Fruit fly (Drosophila melanogaster) whole organism, wandering third instar larva: ENCODE results near the gene nkt.

Experiments
- Dif ChIP-seq: fragments of 200-275, 200-300 bp; sonication (Bioruptor generic); optimal IDR thresholded peaks from 2 replicates; lab custom pipeline; 2018; ENCODE audit warnings: missing biosample characterization, missing genetic modification characterization; ENCODE audit not compliant: partially characterized antibody
- HLH106 ChIP-seq: fragments of 200-800 bp; optimal IDR thresholded peaks from 3 replicates; lab custom pipeline; 2019; ENCODE audit warnings: missing biosample characterization, mild to moderate bottlenecking, missing genetic modification characterization, moderate library complexity
- Hr83 ChIP-seq: fragments of 200-300 bp; sonication (Bioruptor generic); optimal IDR thresholded peaks from 2 replicates; lab custom pipeline; 2016; ENCODE audit warnings: missing biosample characterization, mild to moderate bottlenecking, missing genetic modification characterization, moderate library complexity; ENCODE audit not compliant: poor library complexity, severe bottlenecking
- Myc ChIP-seq: fragments of >200 bp; optimal IDR thresholded peaks from 2 replicates; lab custom pipeline; 2017
- foxo ChIP-seq, 2 experiments: fragments of 200-800 bp; sonication (Bioruptor generic); optimal IDR thresholded peaks; 2 replicates in 1 of 2; 3 replicates in 1 of 2; lab custom pipeline; 2016 to 2017; ENCODE audit warnings: missing biosample characterization in 2 of 2, missing genetic modification characterization in 2 of 2
- fru ChIP-seq: fragments of 200-800 bp; sonication (Bioruptor generic); optimal IDR thresholded peaks from 3 replicates; lab custom pipeline; 2016; ENCODE audit warnings: missing biosample characterization, mild to moderate bottlenecking, missing genetic modification characterization
- h ChIP-seq: fragments of 200-800 bp; sonication (Bioruptor generic); optimal IDR thresholded peaks from 3 replicates; lab custom pipeline; 2016; ENCODE audit warnings: missing biosample characterization, mild to moderate bottlenecking, missing genetic modification characterization
- psq ChIP-seq: fragments of 200-800 bp; sonication (Bioruptor generic); optimal IDR thresholded peaks from 3 replicates; lab custom pipeline; 2017; ENCODE audit warnings: missing biosample characterization, mild to moderate bottlenecking, missing genetic modification characterization, moderate library complexity
- sage ChIP-seq: fragments of 200-800 bp; sonication (Bioruptor generic); optimal IDR thresholded peaks from 2 replicates; lab custom pipeline; 2016; ENCODE audit warnings: missing biosample characterization, mild to moderate bottlenecking, missing genetic modification characterization
- sv ChIP-seq: fragments of 200-800 bp; sonication (Bioruptor generic); optimal IDR thresholded peaks from 3 replicates; lab custom pipeline; 2016; ENCODE audit warnings: missing biosample characterization, missing genetic modification characterization
- usp ChIP-seq: fragments of >200 bp; optimal IDR thresholded peaks from 2 replicates; lab custom pipeline; 2017; ENCODE audit warnings: missing biosample characterization, missing genetic modification characterization

DNA sequence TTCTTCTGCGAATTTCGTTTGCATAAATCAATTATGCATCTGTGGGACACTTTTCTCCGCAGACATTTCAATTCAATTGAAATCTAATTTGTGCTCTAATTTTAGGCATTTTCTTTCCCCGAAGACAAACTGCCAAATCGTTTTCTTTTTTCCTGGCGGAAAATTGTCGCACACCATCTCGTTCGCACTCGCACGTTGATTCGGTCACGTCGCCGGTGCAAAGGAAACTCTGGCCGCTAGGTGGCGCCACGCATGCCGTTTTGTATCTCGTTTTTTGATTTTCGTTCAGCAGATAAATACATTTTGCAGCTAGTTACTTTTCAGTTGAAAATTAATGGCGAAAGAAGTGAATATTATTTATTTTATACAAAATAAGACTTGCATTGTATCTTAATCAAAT lies 47.2 kb downstream of the nkt start:
- TF ChIP-seq Hr83 (GFP tag; lab: Kevin White, UChicago) = no peak
- no peak for TF ChIP-seq psq
- TF ChIP-seq sv (GFP tag; lab: Kevin White, UChicago) = no peak
- no peak for TF ChIP-seq sage
- TF ChIP-seq Dif (GFP tag; lab: Kevin White, UChicago) = no peak
- no peak for TF ChIP-seq fru (GFP tag; lab: Kevin White, UChicago)
- TF ChIP-seq h = no peak
- no peak for TF ChIP-seq Myc
- no peak for TF ChIP-seq foxo (GFP tag; optimal IDR thresholded peaks at IDR 0.05; lab: Kevin White, UChicago)
- no peak for TF ChIP-seq usp
- no peak for TF ChIP-seq HLH106 (tag; lab: Kevin White, UChicago)
